Worm (Caenorhabditis elegans) whole organism, L1 larva: ENCODE measurements around the gene otub-1.

Experiments used
- alr-1 ChIP-seq: fragments of 200-800 bp; sonication (Bioruptor generic); optimal IDR thresholded peaks from 2 replicates; lab custom pipeline; 2018; ENCODE audit warnings: borderline replicate concordance, mild to moderate bottlenecking, missing genetic modification characterization, missing compliant biosample characterization
- blmp-1 ChIP-seq: fragments of 150-350 bp; optimal IDR thresholded peaks from 2 replicates; lab custom pipeline; 2014; ENCODE audit warnings: missing biosample characterization, missing genetic modification characterization
- dpl-1 ChIP-seq, 3 experiments: fragments of 150-350 bp in 2 of 3; sonication (generic microtip) in 1 of 3; optimal IDR thresholded peaks; 2 replicates each; lab custom pipeline; 2014 to 2017; ENCODE audit warnings: missing biosample characterization in 3 of 3, missing genetic modification characterization in 3 of 3, missing genetic modification reagents in 3 of 3
- elt-3 ChIP-seq, 6 experiments: fragments of 150-350 bp in 1 of 6; sonication (generic microtip); optimal IDR thresholded peaks; 2 replicates each; lab custom pipeline; 2017 to 2018; ENCODE audit warnings: missing biosample characterization in 6 of 6, missing genetic modification characterization in 6 of 6, inconsistent platforms in 1 of 6
- lin-14 ChIP-seq: fragments of 200-800 bp; sonication (Bioruptor generic); optimal IDR thresholded peaks from 2 replicates; lab custom pipeline; 2018; ENCODE audit warnings: mild to moderate bottlenecking, missing genetic modification characterization, moderate library complexity, missing compliant biosample characterization
- nhr-11 ChIP-seq: fragments of 150-350 bp; optimal IDR thresholded peaks from 2 replicates; lab custom pipeline; 2014; ENCODE audit warnings: missing biosample characterization, missing genetic modification characterization
- nhr-12 ChIP-seq: sonication (generic microtip); optimal IDR thresholded peaks from 2 replicates; lab custom pipeline; 2017; ENCODE audit warnings: missing biosample characterization, missing genetic modification characterization
- nhr-28 ChIP-seq: fragments of 150-350 bp; optimal IDR thresholded peaks from 2 replicates; lab custom pipeline; 2014; ENCODE audit warnings: missing biosample characterization, missing genetic modification characterization
- pqm-1 ChIP-seq: sonication (generic microtip); optimal IDR thresholded peaks from 3 replicates; lab custom pipeline; 2017; ENCODE audit warnings: missing biosample characterization, missing genetic modification characterization
- rnt-1 ChIP-seq: sonication (generic microtip); optimal IDR thresholded peaks from 2 replicates; lab custom pipeline; 2016; ENCODE audit warnings: mild to moderate bottlenecking, missing genetic modification characterization, moderate library complexity, missing compliant biosample characterization
- tbx-2 ChIP-seq: sonication (generic microtip); optimal IDR thresholded peaks from 2 replicates; lab custom pipeline; 2016; ENCODE audit warnings: missing genetic modification characterization, missing compliant biosample characterization
- xbp-1 ChIP-seq: sonication (generic microtip); optimal IDR thresholded peaks from 2 replicates; lab custom pipeline; 2016; ENCODE audit warnings: missing genetic modification characterization, missing compliant biosample characterization
- ztf-11 ChIP-seq, 2 experiments: sonication (generic microtip); optimal IDR thresholded peaks; 2 replicates each; lab custom pipeline; 2016 to 2017; ENCODE audit warnings: missing genetic modification characterization in 2 of 2, missing biosample characterization in 1 of 2, missing compliant biosample characterization in 1 of 2

- no peak for TF ChIP-seq ztf-11 (tag; optimal IDR thresholded peaks at IDR 0.05; lab: Kevin White, UChicago)
- TF ChIP-seq tbx-2 (tag; lab: Kevin White, UChicago), result no peak
- TF ChIP-seq elt-3 (tag; optimal IDR thresholded peaks at IDR 0.05; lab: Kevin White, UChicago), result no peak
- TF ChIP-seq alr-1 (tag; lab: Kevin White, UChicago), result no peak
- TF ChIP-seq xbp-1, result no peak
- TF ChIP-seq pqm-1 (tag; lab: Kevin White, UChicago), result no peak
- no peak for TF ChIP-seq blmp-1 (tag; lab: Kevin White, UChicago)
- TF ChIP-seq nhr-11 (tag; lab: Kevin White, UChicago), result no peak
- TF ChIP-seq nhr-28, result no peak
- TF ChIP-seq rnt-1 (tag; lab: Kevin White, UChicago), result no peak
- no peak for TF ChIP-seq dpl-1 (GFP tag; optimal IDR thresholded peaks at IDR 0.05; lab: Kevin White, UChicago)
- TF ChIP-seq lin-14, result no peak
- no peak for TF ChIP-seq nhr-12
These were observed 24.4 kb downstream of the otub-1 start, which contains the start of gene C01G10.17 for ce11 chrV:15090457-15090856.
